Worm (Caenorhabditis elegans): ENCODE measurements around the gene C33D3.3.

The C33D3.3 gene

DNA sequence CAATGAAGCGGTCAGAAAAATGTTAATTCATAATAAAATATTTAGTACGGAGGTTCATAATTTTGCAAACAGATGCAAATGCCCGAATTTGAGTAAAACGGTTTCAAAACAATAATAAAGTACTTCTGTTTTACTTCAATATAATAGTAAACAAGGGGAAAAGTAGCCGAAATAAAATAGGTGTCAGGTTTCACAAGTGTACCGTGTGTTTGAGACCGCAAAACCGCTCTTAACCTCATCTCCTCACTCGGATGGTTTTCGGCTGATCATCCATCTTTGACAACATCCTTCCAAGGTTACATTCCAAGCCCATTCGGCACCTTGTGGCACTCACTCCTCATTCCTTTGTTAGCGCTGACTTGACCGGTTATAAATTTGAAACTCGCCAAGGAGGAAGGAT, 47.7 kb upstream of the C33D3.3 start:
- no peak for TF ChIP-seq sem-4 (tag; optimal IDR thresholded peaks at IDR 0.05)
- no peak for TF ChIP-seq aly-2 (tag; optimal IDR thresholded peaks at IDR 0.05)
- no peak for TF ChIP-seq unc-62 (GFP tag; optimal IDR thresholded peaks at IDR 0.05)
- no peak for TF ChIP-seq skn-1 (tag; optimal IDR thresholded peaks at IDR 0.05)
- TF ChIP-seq nhr-77 (tag; optimal IDR thresholded peaks at IDR 0.05): no peak
- TF ChIP-seq dmd-4 (tag; optimal IDR thresholded peaks at IDR 0.05): no peak

DNA sequence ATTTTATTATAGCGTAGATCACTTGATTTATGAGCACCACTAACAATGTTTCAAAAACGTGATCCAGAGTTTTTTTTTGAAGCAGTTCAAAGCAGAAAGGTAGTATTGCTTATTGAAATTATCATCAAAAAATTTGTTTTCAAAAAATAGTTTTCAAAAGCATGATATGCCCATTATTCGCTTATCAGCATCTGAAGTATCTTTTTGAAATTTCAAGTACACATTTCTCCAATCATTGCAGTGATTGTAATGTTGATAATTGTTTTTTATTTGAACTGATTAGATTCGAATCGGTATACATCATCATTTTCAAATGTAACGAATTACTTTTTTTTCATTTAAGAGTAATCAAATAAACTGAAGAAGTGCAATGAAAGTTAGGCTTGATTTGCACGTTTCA, 44.4 kb upstream of the C33D3.3 start:
- TF ChIP-seq nhr-237 (tag; optimal IDR thresholded peaks at IDR 0.05) (no peak), C34F6.9 (tag; optimal IDR thresholded peaks at IDR 0.05) (no peak), ZK546.5 (tag; optimal IDR thresholded peaks at IDR 0.05) (no peak), mbf-1 (tag; optimal IDR thresholded peaks at IDR 0.05) (no peak), nhr-23 (tag; optimal IDR thresholded peaks at IDR 0.05) (no peak), lin-39 (tag; optimal IDR thresholded peaks at IDR 0.05) (no peak), lin-11 (tag; optimal IDR thresholded peaks at IDR 0.05) (no peak), sem-4 (tag; optimal IDR thresholded peaks at IDR 0.05) (no peak), fos-1 (tag; optimal IDR thresholded peaks at IDR 0.05) (peak; percentile 25), skn-1 (tag; optimal IDR thresholded peaks at IDR 0.05) (peak; percentile 54)

DNA sequence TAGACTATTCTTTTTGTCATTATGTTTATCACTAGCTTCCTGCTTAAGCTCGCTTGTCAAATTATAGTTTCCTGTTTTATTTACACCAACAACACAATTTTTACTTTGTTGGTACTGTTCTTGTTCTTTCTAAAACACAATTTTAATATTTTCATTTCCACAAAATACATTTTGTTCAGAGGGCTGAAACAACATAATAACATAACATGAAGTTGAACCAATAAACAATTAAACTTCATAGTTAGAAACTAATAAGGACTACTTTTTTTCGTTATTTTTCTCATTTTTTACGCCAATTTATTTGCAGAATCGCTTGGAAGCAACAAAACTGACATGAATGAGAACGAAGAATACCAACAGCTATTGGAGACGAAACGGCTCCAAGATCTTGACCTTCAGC, 41.3 kb upstream of the C33D3.3 start, which contains the start of gene C39B10.3:
TSS of gene C39B10.3 (plus strand) at position 301 of the 400 bp plus-strand sequence.
- TF ChIP-seq Y55F3AM.14 (GFP tag; optimal IDR thresholded peaks at IDR 0.05) (no peak), mab-5 (tag; optimal IDR thresholded peaks at IDR 0.05) (no peak)

DNA sequence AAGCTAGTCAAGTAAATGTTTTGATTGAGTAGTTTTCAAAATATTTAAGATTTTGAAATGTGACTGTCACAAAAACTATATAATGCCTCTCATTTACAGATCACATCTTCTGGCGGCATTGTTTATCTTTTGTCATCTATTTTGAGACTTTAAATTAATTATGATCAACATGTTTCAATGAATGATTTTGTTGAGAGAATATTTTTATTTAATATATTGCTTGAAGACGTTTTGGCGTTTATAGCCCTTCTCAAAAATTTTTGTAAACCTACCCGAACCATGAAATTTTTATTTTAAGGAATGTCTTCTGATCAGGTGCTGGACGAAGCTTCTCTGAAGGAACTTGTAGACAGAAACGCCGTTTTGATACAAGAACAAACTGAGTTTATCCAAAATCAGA, 40.4 kb upstream of the C33D3.3 start, which contains the start of gene C39B10.4:
TSS of gene C39B10.4 (plus strand) at position 301 of the 400 bp plus-strand sequence.
- TF ChIP-seq sma-3 (GFP tag; optimal IDR thresholded peaks at IDR 0.05) (no peak), blmp-1 (tag; optimal IDR thresholded peaks at IDR 0.05; ENCODE audit: insufficient read depth) (no peak), ZK546.5 (tag; optimal IDR thresholded peaks at IDR 0.05) (no peak), alr-1 (tag; optimal IDR thresholded peaks at IDR 0.05) (no peak), ama-1 (optimal IDR thresholded peaks at IDR 0.05) (no peak)

DNA sequence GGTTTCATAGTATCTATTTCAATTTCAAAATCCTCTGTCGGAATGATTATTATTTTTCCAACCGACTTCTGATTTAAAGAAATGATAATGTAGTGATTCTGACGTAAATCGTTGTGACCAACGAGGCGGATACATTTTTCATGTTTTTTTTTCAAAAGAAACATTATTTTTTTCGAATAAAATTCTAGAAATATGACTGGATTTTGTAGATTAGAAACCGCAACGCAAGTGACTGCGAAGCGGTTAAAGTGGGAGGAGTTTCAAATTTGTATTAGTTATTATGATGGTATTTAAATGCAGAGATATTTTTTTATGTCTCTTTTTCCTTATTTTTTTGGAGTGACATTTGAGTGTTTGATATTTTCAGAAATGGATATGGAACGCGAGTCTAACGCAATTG, 38.2 kb upstream of the C33D3.3 start, which contains the start of gene C39B10.5:
TSS of gene C39B10.5 (plus strand) at position 362 of the 400 bp plus-strand sequence.
- no peak for TF ChIP-seq F13H6.1 (tag; optimal IDR thresholded peaks at IDR 0.05)
- TF ChIP-seq mdl-1 (tag; optimal IDR thresholded peaks at IDR 0.05): no peak
- TF ChIP-seq nhr-25 (tag; optimal IDR thresholded peaks at IDR 0.05): no peak
- no peak for TF ChIP-seq ZK546.5 (tag; optimal IDR thresholded peaks at IDR 0.05)
- no peak for TF ChIP-seq snpc-4 (tag; optimal IDR thresholded peaks at IDR 0.05)
- TF ChIP-seq Y55F3AM.14 (GFP tag; optimal IDR thresholded peaks at IDR 0.05): no peak
- no peak for TF ChIP-seq unc-39 (tag; optimal IDR thresholded peaks at IDR 0.05)
- no peak for TF ChIP-seq aly-2 (tag; optimal IDR thresholded peaks at IDR 0.05)
- TF ChIP-seq nhr-77 (tag; optimal IDR thresholded peaks at IDR 0.05): no peak
- TF ChIP-seq nhr-21 (tag; optimal IDR thresholded peaks at IDR 0.05): no peak
- peak; percentile 10 for TF ChIP-seq C34F6.9 (tag; optimal IDR thresholded peaks at IDR 0.05)
- no peak for TF ChIP-seq nhr-10 (tag; optimal IDR thresholded peaks at IDR 0.05)
- no peak for TF ChIP-seq ztf-11 (tag; optimal IDR thresholded peaks at IDR 0.05)
- TF ChIP-seq blmp-1 (tag; optimal IDR thresholded peaks at IDR 0.05; ENCODE audit: insufficient read depth): no peak
- no peak for TF ChIP-seq ceh-16 (tag; optimal IDR thresholded peaks at IDR 0.05)
- TF ChIP-seq lsy-2 (tag; optimal IDR thresholded peaks at IDR 0.05): peak in 1 of 2 experiments; percentile 63
- TF ChIP-seq R02D3.7 (tag; optimal IDR thresholded peaks at IDR 0.05): no peak

DNA sequence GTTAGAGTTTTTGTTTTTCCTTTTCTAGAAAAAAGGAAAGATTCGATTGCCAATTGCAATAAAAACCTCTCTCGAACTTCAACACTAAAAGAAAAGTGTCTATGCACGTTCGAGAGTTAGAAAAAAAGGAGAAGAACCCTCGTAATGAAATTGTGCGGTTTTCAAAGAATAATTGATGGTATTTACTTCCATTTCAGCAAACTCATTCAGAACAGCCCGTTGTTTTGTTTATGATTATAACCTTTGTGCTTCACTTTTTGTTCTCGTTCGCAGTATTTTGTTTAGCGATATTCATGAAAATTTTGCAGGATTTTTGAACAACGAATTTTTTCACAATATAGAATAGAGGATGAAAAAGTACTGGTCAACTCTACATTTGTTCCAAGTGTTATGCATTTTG, 31.2 kb upstream of the C33D3.3 start, which contains the start of gene lgc-41:
TSS of gene lgc-41 (plus strand) at position 301 of the 400 bp plus-strand sequence.
- TF ChIP-seq sem-4 (tag; optimal IDR thresholded peaks at IDR 0.05) (no peak), unc-55 (GFP tag; optimal IDR thresholded peaks at IDR 0.05) (no peak), mab-5 (tag; optimal IDR thresholded peaks at IDR 0.05) (no peak), ztf-11 (tag; optimal IDR thresholded peaks at IDR 0.05) (no peak), lin-39 (tag; optimal IDR thresholded peaks at IDR 0.05) (no peak), unc-39 (tag; optimal IDR thresholded peaks at IDR 0.05) (no peak), F13H6.1 (tag; optimal IDR thresholded peaks at IDR 0.05) (no peak), peb-1 (tag; optimal IDR thresholded peaks at IDR 0.05) (no peak), ztf-1 (GFP tag; conservative IDR thresholded peaks at IDR 0.05) (no peak), dmd-4 (tag; optimal IDR thresholded peaks at IDR 0.05) (no peak), unc-62 (GFP tag; optimal IDR thresholded peaks at IDR 0.05) (no peak)

All from whole organism, L2 larva.